Worm (Caenorhabditis elegans): ENCODE data around the gene Y51A2B.4.

The Y51A2B.4 gene

ce11 chrV:18344194-18344593 is 44.8 kb downstream of the Y51A2B.4 start:
- TF ChIP-seq fkh-2 (tag; optimal IDR thresholded peaks at IDR 0.05) = no peak
- no peak for TF ChIP-seq mdl-1 (tag; optimal IDR thresholded peaks at IDR 0.05)

- TF ChIP-seq eor-1 (tag; optimal IDR thresholded peaks at IDR 0.05) (no peak), fkh-2 (tag; optimal IDR thresholded peaks at IDR 0.05) (no peak), nfya-1 (tag; optimal IDR thresholded peaks at IDR 0.05; ENCODE audit: insufficient read depth) (no peak), zag-1 (tag; optimal IDR thresholded peaks at IDR 0.05) (no peak), fkh-10 (GFP tag; optimal IDR thresholded peaks at IDR 0.05) (no peak), ama-1 (optimal IDR thresholded peaks at IDR 0.05) (no peak), sea-2 (GFP tag; optimal IDR thresholded peaks at IDR 0.05) (no peak), ceh-16 (tag; optimal IDR thresholded peaks at IDR 0.05) (no peak), daf-12 (tag; optimal IDR thresholded peaks at IDR 0.05) (no peak), elt-1 (tag; optimal IDR thresholded peaks at IDR 0.05) (no peak)
Observed at ce11 chrV:18339807-18340206, 49.1 kb downstream of the Y51A2B.4 start, which contains the start of gene C08E8.10. Gene C08E8.10, minus strand, starts transcription at chrV:18339907.

ce11 chrV:18337643-18338042 is 51.3 kb downstream of the Y51A2B.4 start:
- TF ChIP-seq ceh-28 (tag; optimal IDR thresholded peaks at IDR 0.05) = peak; percentile 57
- no peak for TF ChIP-seq sea-2 (GFP tag; optimal IDR thresholded peaks at IDR 0.05)
- TF ChIP-seq elt-1 (tag; optimal IDR thresholded peaks at IDR 0.05) = no peak

All from whole organism, L3 larva.